Fruit fly (Drosophila melanogaster) whole organism, wandering third instar larva: ENCODE measurements around the gene AGO2.

Source experiments
- Abd-B ChIP-seq: fragments of >200 bp; optimal IDR thresholded peaks from 2 replicates; lab custom pipeline; 2017; ENCODE audit warnings: missing biosample characterization, missing genetic modification characterization
- CG32264 ChIP-seq: fragments of 200-800 bp; sonication (Bioruptor generic); optimal IDR thresholded peaks from 2 replicates; lab custom pipeline; 2016; ENCODE audit warnings: missing biosample characterization, missing genetic modification characterization
- CG9705 ChIP-seq: fragments of 200-800 bp; sonication (Bioruptor generic); optimal IDR thresholded peaks from 2 replicates; lab custom pipeline; 2018; ENCODE audit warnings: missing biosample characterization, mild to moderate bottlenecking, missing genetic modification characterization
- CrebA ChIP-seq: fragments of 200-800 bp; sonication (Bioruptor generic); optimal IDR thresholded peaks from 2 replicates; lab custom pipeline; 2016; ENCODE audit warnings: missing biosample characterization, mild to moderate bottlenecking, missing genetic modification characterization, borderline replicate concordance
- Dfd ChIP-seq: fragments of >200 bp; optimal IDR thresholded peaks from 2 replicates; lab custom pipeline; 2017; ENCODE audit warnings: missing biosample characterization, missing genetic modification characterization
- Dif ChIP-seq: fragments of 200-275, 200-300 bp; sonication (Bioruptor generic); optimal IDR thresholded peaks from 2 replicates; lab custom pipeline; 2018; ENCODE audit warnings: missing biosample characterization, missing genetic modification characterization; ENCODE audit not compliant: partially characterized antibody
- GATAd ChIP-seq: sonication (Bioruptor generic); optimal IDR thresholded peaks from 2 replicates; lab custom pipeline; 2016; ENCODE audit warnings: missing biosample characterization, missing genetic modification characterization
- HLH106 ChIP-seq: fragments of 200-800 bp; optimal IDR thresholded peaks from 3 replicates; lab custom pipeline; 2019; ENCODE audit warnings: missing biosample characterization, mild to moderate bottlenecking, missing genetic modification characterization, moderate library complexity
- Hnf4 ChIP-seq: fragments of 200-800 bp; sonication (Bioruptor generic); optimal IDR thresholded peaks from 2 replicates; lab custom pipeline; 2016; ENCODE audit warnings: missing biosample characterization, mild to moderate bottlenecking, missing genetic modification characterization
- Hr78 ChIP-seq: fragments of >200 bp; optimal IDR thresholded peaks from 2 replicates; lab custom pipeline; 2017; ENCODE audit warnings: missing biosample characterization, missing genetic modification characterization
- Hr83 ChIP-seq: fragments of 200-300 bp; sonication (Bioruptor generic); optimal IDR thresholded peaks from 2 replicates; lab custom pipeline; 2016; ENCODE audit warnings: missing biosample characterization, mild to moderate bottlenecking, missing genetic modification characterization, moderate library complexity; ENCODE audit not compliant: poor library complexity, severe bottlenecking
- Jra ChIP-seq: sonication (Bioruptor generic); optimal IDR thresholded peaks from 2 replicates; lab custom pipeline; 2016; ENCODE audit warnings: missing biosample characterization, missing genetic modification characterization
- Mio ChIP-seq: sonication (Bioruptor generic); optimal IDR thresholded peaks from 2 replicates; lab custom pipeline; 2016; ENCODE audit warnings: missing biosample characterization, missing genetic modification characterization
- OdsH ChIP-seq: fragments of 200-800 bp; sonication (Bioruptor generic); optimal IDR thresholded peaks from 2 replicates; lab custom pipeline; 2016; ENCODE audit warnings: missing biosample characterization, mild to moderate bottlenecking, missing genetic modification characterization
- Rel ChIP-seq, 2 experiments: fragments of 200-800 bp; sonication (Bioruptor generic) in 1 of 2; optimal IDR thresholded peaks; 2 replicates in 1 of 2; 3 replicates in 1 of 2; lab custom pipeline; 2016 to 2019; ENCODE audit warnings: mild to moderate bottlenecking in 2 of 2, missing biosample characterization in 2 of 2, missing genetic modification characterization in 2 of 2, moderate library complexity in 1 of 2
- Sp1 ChIP-seq: fragments of 200-800 bp; sonication (Bioruptor generic); optimal IDR thresholded peaks from 3 replicates; lab custom pipeline; 2019; ENCODE audit warnings: missing biosample characterization, mild to moderate bottlenecking, missing genetic modification characterization, moderate library complexity
- Vsx2 ChIP-seq: fragments of 200-300, 225-300 bp; sonication (Bioruptor generic); optimal IDR thresholded peaks from 2 replicates; lab custom pipeline; 2018; ENCODE audit warnings: missing biosample characterization, missing genetic modification characterization; ENCODE audit not compliant: partially characterized antibody
- br ChIP-seq: fragments of 200-800 bp; sonication (Bioruptor generic); optimal IDR thresholded peaks from 2 replicates; lab custom pipeline; 2016; ENCODE audit warnings: missing biosample characterization, missing genetic modification characterization
- brk ChIP-seq: fragments of 200-800 bp; sonication (Bioruptor generic); optimal IDR thresholded peaks from 2 replicates; lab custom pipeline; 2016; ENCODE audit warnings: missing biosample characterization, mild to moderate bottlenecking, missing genetic modification characterization
- dl ChIP-seq, 2 experiments: fragments of 175-275, 200-275 bp in 1 of 2; fragments of 200-275 bp in 1 of 2; sonication (Bioruptor generic); optimal IDR thresholded peaks; lab custom pipeline; 2018; ENCODE audit warnings: mild to moderate bottlenecking in 2 of 2, missing biosample characterization in 2 of 2, missing genetic modification characterization in 2 of 2, moderate library complexity in 2 of 2; ENCODE audit not compliant: partially characterized antibody in 2 of 2, insufficient read depth in 1 of 2
- dmrt93B ChIP-seq: fragments of 200-800 bp; sonication (Bioruptor generic); optimal IDR thresholded peaks from 2 replicates; lab custom pipeline; 2018; ENCODE audit warnings: missing biosample characterization, mild to moderate bottlenecking, missing genetic modification characterization
- dsf ChIP-seq: sonication (Bioruptor generic); optimal IDR thresholded peaks from 2 replicates; lab custom pipeline; 2016; ENCODE audit warnings: missing biosample characterization, missing genetic modification characterization, borderline replicate concordance
- ey ChIP-seq: fragments of 200-800 bp; sonication (Bioruptor generic); optimal IDR thresholded peaks from 2 replicates; lab custom pipeline; 2016; ENCODE audit warnings: missing biosample characterization, missing genetic modification characterization
- foxo ChIP-seq, 2 experiments: fragments of 200-800 bp; sonication (Bioruptor generic); optimal IDR thresholded peaks; 2 replicates in 1 of 2; 3 replicates in 1 of 2; lab custom pipeline; 2016 to 2017; ENCODE audit warnings: missing biosample characterization in 2 of 2, missing genetic modification characterization in 2 of 2
- fru ChIP-seq: fragments of 200-800 bp; sonication (Bioruptor generic); optimal IDR thresholded peaks from 3 replicates; lab custom pipeline; 2016; ENCODE audit warnings: missing biosample characterization, mild to moderate bottlenecking, missing genetic modification characterization
- h ChIP-seq: fragments of 200-800 bp; sonication (Bioruptor generic); optimal IDR thresholded peaks from 3 replicates; lab custom pipeline; 2016; ENCODE audit warnings: missing biosample characterization, mild to moderate bottlenecking, missing genetic modification characterization
- jim ChIP-seq: fragments of 175-275, 200-325 bp; sonication (Bioruptor generic); optimal IDR thresholded peaks from 2 replicates; lab custom pipeline; 2016; ENCODE audit warnings: missing biosample characterization, mild to moderate bottlenecking, missing genetic modification characterization
- lola ChIP-seq: fragments of >200 bp; optimal IDR thresholded peaks from 2 replicates; lab custom pipeline; 2017; ENCODE audit warnings: missing biosample characterization, missing genetic modification characterization
- pan ChIP-seq: fragments of >200 bp; optimal IDR thresholded peaks from 2 replicates; lab custom pipeline; 2017
- psq ChIP-seq: fragments of 200-800 bp; sonication (Bioruptor generic); optimal IDR thresholded peaks from 3 replicates; lab custom pipeline; 2017; ENCODE audit warnings: missing biosample characterization, mild to moderate bottlenecking, missing genetic modification characterization, moderate library complexity
- rgr ChIP-seq: fragments of 200-800 bp; sonication (Bioruptor generic); optimal IDR thresholded peaks from 3 replicates; lab custom pipeline; 2016; ENCODE audit warnings: missing biosample characterization, mild to moderate bottlenecking, missing genetic modification characterization
- sage ChIP-seq: fragments of 200-800 bp; sonication (Bioruptor generic); optimal IDR thresholded peaks from 2 replicates; lab custom pipeline; 2016; ENCODE audit warnings: missing biosample characterization, mild to moderate bottlenecking, missing genetic modification characterization
- sv ChIP-seq: fragments of 200-800 bp; sonication (Bioruptor generic); optimal IDR thresholded peaks from 3 replicates; lab custom pipeline; 2016; ENCODE audit warnings: missing biosample characterization, missing genetic modification characterization
- tai ChIP-seq: sonication (Bioruptor generic); optimal IDR thresholded peaks from 2 replicates; lab custom pipeline; 2016; ENCODE audit warnings: missing biosample characterization, missing genetic modification characterization
- usp ChIP-seq: fragments of >200 bp; optimal IDR thresholded peaks from 2 replicates; lab custom pipeline; 2017; ENCODE audit warnings: missing biosample characterization, missing genetic modification characterization
- woc ChIP-seq: sonication (Bioruptor generic); optimal IDR thresholded peaks from 2 replicates; lab custom pipeline; 2016; ENCODE audit warnings: missing biosample characterization, mild to moderate bottlenecking, missing genetic modification characterization

AGO2 gene

DNA sequence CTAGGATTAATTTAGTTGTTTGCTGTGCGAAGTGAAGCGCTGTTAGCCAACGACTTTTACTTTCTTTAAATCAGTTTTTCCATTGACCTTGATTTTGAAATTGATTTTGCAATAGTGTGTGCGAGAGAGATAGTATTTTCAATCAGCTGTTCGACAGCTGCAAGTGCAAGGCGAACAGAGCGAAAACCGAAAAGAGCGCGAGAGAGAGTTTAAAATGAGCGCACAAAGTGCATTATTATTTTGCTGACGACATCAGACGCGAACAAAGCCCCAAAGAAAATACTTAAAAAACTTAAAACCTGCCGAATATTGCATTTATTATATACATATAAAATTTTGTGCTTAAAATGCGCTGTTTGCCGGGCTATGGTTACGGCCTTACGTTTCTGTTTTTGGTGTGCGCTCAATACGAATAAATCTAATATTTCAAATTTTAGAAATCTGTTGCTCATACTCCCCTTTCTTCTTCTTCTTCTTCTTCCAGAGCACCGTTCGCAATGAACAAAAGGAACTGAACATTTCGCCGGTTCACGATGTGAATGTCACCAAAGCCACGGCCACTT, 42.1 kb upstream of the AGO2 start:
- peak; percentile 49 for TF ChIP-seq brk
- peak; percentile 11 for TF ChIP-seq rgr (GFP tag; lab: Kevin White, UChicago)
- TF ChIP-seq foxo (GFP tag; optimal IDR thresholded peaks at IDR 0.05; lab: Kevin White, UChicago): no peak
- TF ChIP-seq dl (GFP tag; optimal IDR thresholded peaks at IDR 0.05; lab: Kevin White, UChicago; ENCODE audit: insufficient read depth in 1 of 2, partially characterized antibody in 2 of 2): peak; percentile 44 to 66
- no peak for TF ChIP-seq Dfd (GFP tag; lab: Kevin White, UChicago)
- TF ChIP-seq Dif (GFP tag; lab: Kevin White, UChicago): peak; percentile 57
- TF ChIP-seq Rel (GFP tag; optimal IDR thresholded peaks at IDR 0.05; lab: Kevin White, UChicago): no peak
- peak; percentile 2 for TF ChIP-seq Rel (tag; optimal IDR thresholded peaks at IDR 0.05; lab: Kevin White, UChicago)
- TF ChIP-seq sage: peak; percentile 18

DNA sequence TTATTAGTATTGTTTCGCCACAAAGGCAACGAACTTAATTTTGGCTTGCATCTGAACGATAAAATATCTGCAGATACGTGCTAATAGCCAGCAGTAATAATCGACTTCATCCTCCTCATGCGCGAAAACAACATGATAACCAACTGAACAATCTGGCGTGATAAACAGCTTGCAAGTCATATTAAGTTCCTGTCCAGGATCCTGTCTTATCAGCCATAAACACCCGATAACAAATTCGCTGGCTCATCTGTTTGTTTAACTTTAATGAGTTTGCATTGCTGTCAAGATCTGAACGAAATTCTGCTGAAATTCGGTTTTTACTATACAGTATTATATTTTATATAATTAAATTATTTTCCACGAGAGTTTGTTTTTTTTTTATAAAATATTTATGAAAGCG, 40.6 kb upstream of the AGO2 start:
- TF ChIP-seq Dfd (GFP tag; lab: Kevin White, UChicago) (no peak), Dif (GFP tag; lab: Kevin White, UChicago) (no peak), brk (no peak), Abd-B (GFP tag; lab: Kevin White, UChicago) (no peak), ey (GFP tag; lab: Kevin White, UChicago) (no peak), dl (GFP tag; optimal IDR thresholded peaks at IDR 0.05; lab: Kevin White, UChicago; ENCODE audit: insufficient read depth in 1 of 2, partially characterized antibody in 2 of 2) (no peak), jim (GFP tag; lab: Kevin White, UChicago) (no peak), Jra (no peak), lola (no peak)

DNA sequence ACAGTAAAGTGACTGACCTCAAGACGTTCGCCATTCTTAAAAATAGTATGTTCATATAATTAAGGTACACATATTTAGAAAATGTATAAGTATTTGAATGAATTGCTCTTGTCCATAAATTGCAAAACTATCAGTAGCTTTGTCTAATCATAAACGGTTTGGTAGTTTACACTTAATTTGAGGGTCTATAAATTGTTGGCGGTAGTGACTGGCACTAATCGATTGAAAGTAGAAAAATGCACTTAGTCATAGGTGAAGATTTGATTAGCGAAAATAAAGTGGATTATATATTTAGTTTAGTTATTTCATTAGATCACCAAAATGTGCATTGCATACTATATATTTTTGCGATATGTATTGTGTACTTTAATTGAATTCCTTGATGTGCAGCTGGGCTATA, 40.2 kb upstream of the AGO2 start:
- TF ChIP-seq ey (GFP tag; lab: Kevin White, UChicago): no peak
- TF ChIP-seq Hr78 (GFP tag; lab: Kevin White, UChicago): no peak
- TF ChIP-seq Mio: no peak
- no peak for TF ChIP-seq h
- TF ChIP-seq OdsH (GFP tag; lab: Kevin White, UChicago): no peak
- no peak for TF ChIP-seq Dfd (GFP tag; lab: Kevin White, UChicago)
- TF ChIP-seq fru (GFP tag; lab: Kevin White, UChicago): no peak
- no peak for TF ChIP-seq CrebA (GFP tag; lab: Kevin White, UChicago)
- no peak for TF ChIP-seq Abd-B (GFP tag; lab: Kevin White, UChicago)
- TF ChIP-seq Hnf4: no peak
- no peak for TF ChIP-seq GATAd (GFP tag; lab: Kevin White, UChicago)
- no peak for TF ChIP-seq pan
- no peak for TF ChIP-seq CG9705 (GFP tag; lab: Kevin White, UChicago)
- TF ChIP-seq brk: no peak
- no peak for TF ChIP-seq tai (GFP tag; lab: Kevin White, UChicago)
- TF ChIP-seq sage: no peak

DNA sequence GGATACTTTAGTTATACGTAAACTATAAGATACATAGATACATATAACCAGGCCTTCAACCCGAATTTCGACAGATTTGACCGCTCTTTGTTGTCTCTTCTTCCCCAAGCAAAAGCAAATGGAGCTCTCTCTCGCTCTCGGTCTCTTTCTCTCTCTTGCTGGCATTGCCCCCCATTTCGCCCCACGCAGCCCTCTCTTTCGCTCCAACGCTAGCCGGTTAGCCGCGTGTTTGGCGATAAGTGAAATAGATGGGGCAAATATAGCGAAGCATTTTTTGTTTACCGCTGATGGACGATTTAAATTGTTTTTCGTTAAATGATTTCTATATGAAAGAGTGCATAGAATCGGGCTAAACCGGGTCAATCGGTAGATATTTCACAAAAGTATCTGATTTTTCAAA, 39.5 kb upstream of the AGO2 start:
- no peak for TF ChIP-seq dmrt93B (GFP tag; lab: Kevin White, UChicago)
- no peak for TF ChIP-seq rgr (GFP tag; lab: Kevin White, UChicago)
- peak; percentile 31 for TF ChIP-seq sage
- no peak for TF ChIP-seq lola
- no peak for TF ChIP-seq CG9705 (GFP tag; lab: Kevin White, UChicago)
- TF ChIP-seq sv (GFP tag; lab: Kevin White, UChicago): no peak
- peak; percentile 69 for TF ChIP-seq Hr83
- TF ChIP-seq h: peak; percentile 37
- no peak for TF ChIP-seq dsf (GFP tag; lab: Kevin White, UChicago)
- peak; percentile 7 for TF ChIP-seq br (GFP tag; lab: Kevin White, UChicago)
- TF ChIP-seq CrebA (GFP tag; lab: Kevin White, UChicago): no peak
- TF ChIP-seq Hr78 (GFP tag; lab: Kevin White, UChicago): no peak
- TF ChIP-seq Hnf4: no peak
- peak; percentile 95 to 97 for TF ChIP-seq dl (GFP tag; optimal IDR thresholded peaks at IDR 0.05; lab: Kevin White, UChicago; ENCODE audit: insufficient read depth in 1 of 2, partially characterized antibody in 2 of 2)
- peak; percentile 28 for TF ChIP-seq Sp1 (GFP tag; lab: Kevin White, UChicago)
- peak; percentile 98 for TF ChIP-seq Dif (GFP tag; lab: Kevin White, UChicago)
- no peak for TF ChIP-seq Rel (GFP tag; optimal IDR thresholded peaks at IDR 0.05; lab: Kevin White, UChicago)
- peak; percentile 33 for TF ChIP-seq Rel (tag; optimal IDR thresholded peaks at IDR 0.05; lab: Kevin White, UChicago)
- peak; percentile 23 for TF ChIP-seq psq (GFP tag; lab: Kevin White, UChicago)
- no peak for TF ChIP-seq woc
- TF ChIP-seq usp: no peak
- no peak for TF ChIP-seq GATAd (GFP tag; lab: Kevin White, UChicago)
- no peak for TF ChIP-seq HLH106 (tag; lab: Kevin White, UChicago)
- no peak for TF ChIP-seq Vsx2 (GFP tag; lab: Kevin White, UChicago)
- TF ChIP-seq foxo (GFP tag; optimal IDR thresholded peaks at IDR 0.05; lab: Kevin White, UChicago): no peak
- TF ChIP-seq CG32264 (GFP tag; lab: Kevin White, UChicago): peak; percentile 13
- TF ChIP-seq Mio: no peak
- no peak for TF ChIP-seq pan
- TF ChIP-seq fru (GFP tag; lab: Kevin White, UChicago): no peak
